Worm (Caenorhabditis elegans) whole organism, young adult: ENCODE data around the gene cope-1.

Experiments
- B0261.1 ChIP-seq: sonication (generic microtip); optimal IDR thresholded peaks from 2 replicates; lab custom pipeline; 2016; ENCODE audit warnings: mild to moderate bottlenecking, missing genetic modification characterization, moderate library complexity, missing compliant biosample characterization
- B0336.3 ChIP-seq: fragments of 200-800 bp; sonication (Bioruptor generic); IDR thresholded peaks from 2 replicates; pipeline ENCODE4 v1.3.6; 2022; ENCODE audit warnings: missing genetic modification characterization, missing compliant biosample characterization
- C06A6.2 ChIP-seq: fragments of 200-800 bp; sonication (Bioruptor generic); conservative IDR thresholded peaks from 2 replicates; pipeline ENCODE4 v1.3.6; 2022; ENCODE audit warnings: missing genetic modification characterization, missing compliant biosample characterization
- C17E4.6 ChIP-seq: fragments of 200-800 bp; sonication (Bioruptor generic); IDR thresholded peaks from 2 replicates; pipeline ENCODE4 v1.3.6; 2022; ENCODE audit warnings: missing genetic modification reagents, missing genetic modification characterization, missing compliant biosample characterization
- F39B2.1 ChIP-seq: fragments of 200-800 bp; sonication (Bioruptor generic); IDR thresholded peaks from 2 replicates; pipeline ENCODE4 v1.3.6; 2022; ENCODE audit warnings: missing genetic modification reagents, missing genetic modification characterization, missing compliant biosample characterization
- F55B11.4 ChIP-seq: sonication (generic microtip); optimal IDR thresholded peaks from 2 replicates; lab custom pipeline; 2016; ENCODE audit warnings: missing compliant biosample characterization, missing genetic modification characterization, borderline replicate concordance; ENCODE audit not compliant: insufficient read depth
- T07F8.4 ChIP-seq: sonication (generic microtip); optimal IDR thresholded peaks from 2 replicates; lab custom pipeline; 2016; ENCODE audit warnings: mild to moderate bottlenecking, missing genetic modification characterization, moderate library complexity, missing compliant biosample characterization
- Y56A3A.18 ChIP-seq: fragments of 200-800 bp; sonication (Bioruptor generic); IDR thresholded peaks from 2 replicates; pipeline ENCODE4 v1.3.6; 2022; ENCODE audit warnings: missing genetic modification reagents, missing genetic modification characterization, missing compliant biosample characterization
- Y67H2A.10 ChIP-seq: fragments of 200-800 bp; sonication (Bioruptor generic); conservative IDR thresholded peaks from 2 replicates; pipeline ENCODE4 v1.3.6; 2022; ENCODE audit warnings: missing genetic modification reagents, missing genetic modification characterization, missing compliant biosample characterization
- Y79H2A.3 ChIP-seq: fragments of 200-800 bp; sonication (Bioruptor generic); conservative IDR thresholded peaks from 2 replicates; pipeline ENCODE4 v1.3.6; 2022; ENCODE audit warnings: missing genetic modification reagents, missing genetic modification characterization, missing compliant biosample characterization
- Y95B8A.8 ChIP-seq: fragments of 200-800 bp; sonication (Bioruptor generic); IDR thresholded peaks from 2 replicates; pipeline ENCODE4 v1.3.6; 2022; ENCODE audit warnings: missing genetic modification reagents, missing genetic modification characterization, missing compliant biosample characterization
- ZK185.1 ChIP-seq: sonication (generic microtip); optimal IDR thresholded peaks from 2 replicates; lab custom pipeline; 2016; ENCODE audit warnings: mild to moderate bottlenecking, missing genetic modification characterization, missing compliant biosample characterization; ENCODE audit not compliant: poor library complexity, severe bottlenecking
- ama-1 ChIP-seq, 3 experiments: fragments of 150-350 bp in 1 of 3; sonication (generic microtip) in 2 of 3; optimal IDR thresholded peaks; 2 replicates each; lab custom pipeline; 2014 to 2018; ENCODE audit warnings: missing biosample characterization in 2 of 3, missing genetic modification characterization in 2 of 3, missing genetic modification reagents in 2 of 3
- aptf-3 ChIP-seq: fragments of 200-800 bp; sonication (Bioruptor generic); IDR thresholded peaks from 2 replicates; pipeline ENCODE4 v1.3.6; 2022; ENCODE audit warnings: missing genetic modification characterization, missing compliant biosample characterization
- atf-7 ChIP-seq: sonication (generic microtip); optimal IDR thresholded peaks from 2 replicates; lab custom pipeline; 2017; ENCODE audit warnings: mild to moderate bottlenecking, missing genetic modification characterization, missing compliant biosample characterization
- attf-3 ChIP-seq: fragments of 200-800 bp; sonication (Bioruptor generic); conservative IDR thresholded peaks from 2 replicates; pipeline ENCODE4 v1.3.6; 2022; ENCODE audit warnings: missing genetic modification reagents, missing genetic modification characterization, missing compliant biosample characterization
- bed-2 ChIP-seq: fragments of 200-800 bp; sonication (Bioruptor generic); IDR thresholded peaks from 2 replicates; pipeline ENCODE4 v1.3.6; 2022; ENCODE audit warnings: missing genetic modification reagents, missing genetic modification characterization, missing compliant biosample characterization
- cebp-1 ChIP-seq, 2 experiments: fragments of 200-800 bp in 1 of 2; sonication (Bioruptor generic) in 1 of 2; sonication (generic microtip) in 1 of 2; IDR thresholded peaks in 1 of 2; optimal IDR thresholded peaks in 1 of 2; 2 replicates each; pipeline versions ENCODE4 v1.3.6 to Lab custom; 2017 to 2022; ENCODE audit warnings: missing compliant biosample characterization in 2 of 2, missing genetic modification characterization in 2 of 2, mild to moderate bottlenecking in 1 of 2, missing genetic modification reagents in 1 of 2, moderate library complexity in 1 of 2
- ceh-100 ChIP-seq: fragments of 200-800 bp; sonication (Bioruptor generic); IDR thresholded peaks from 2 replicates; pipeline ENCODE4 v1.3.6; 2022; ENCODE audit warnings: missing genetic modification reagents, missing genetic modification characterization, missing compliant biosample characterization
- ceh-27 ChIP-seq: fragments of 200-800 bp; sonication (Bioruptor generic); optimal IDR thresholded peaks from 2 replicates; lab custom pipeline; 2018; ENCODE audit warnings: mild to moderate bottlenecking, missing genetic modification characterization, moderate library complexity, missing compliant biosample characterization
- ceh-40 ChIP-seq: fragments of 200-800 bp; sonication (Bioruptor generic); IDR thresholded peaks from 2 replicates; pipeline ENCODE4 v1.3.6; 2022; ENCODE audit warnings: missing genetic modification characterization, missing compliant biosample characterization
- ceh-79 ChIP-seq: sonication (generic microtip); optimal IDR thresholded peaks from 2 replicates; lab custom pipeline; 2017; ENCODE audit warnings: mild to moderate bottlenecking, missing genetic modification characterization, missing compliant biosample characterization
- chd-7 ChIP-seq: sonication (generic microtip); optimal IDR thresholded peaks from 2 replicates; lab custom pipeline; 2016; ENCODE audit warnings: mild to moderate bottlenecking, missing genetic modification characterization, moderate library complexity, missing compliant biosample characterization
- dpl-1 ChIP-seq: fragments of 150-350 bp; optimal IDR thresholded peaks from 2 replicates; lab custom pipeline; 2014; ENCODE audit warnings: missing biosample characterization, missing genetic modification reagents, missing genetic modification characterization
- efl-1 ChIP-seq: fragments of 150-350 bp; optimal IDR thresholded peaks from 2 replicates; lab custom pipeline; 2014; ENCODE audit warnings: missing biosample characterization, missing genetic modification reagents, missing genetic modification characterization
- ekl-4 ChIP-seq: fragments of 200-800 bp; sonication (Bioruptor generic); IDR thresholded peaks from 2 replicates; pipeline ENCODE4 v1.3.6; 2022; ENCODE audit warnings: missing genetic modification reagents, missing genetic modification characterization, missing compliant biosample characterization
- fkh-3 ChIP-seq: sonication (generic microtip); optimal IDR thresholded peaks from 2 replicates; lab custom pipeline; 2016; ENCODE audit warnings: mild to moderate bottlenecking, missing genetic modification characterization, missing compliant biosample characterization
- hmg-20 ChIP-seq: fragments of 200-800 bp; sonication (Bioruptor generic); IDR thresholded peaks from 2 replicates; pipeline ENCODE4 v1.3.6; 2022; ENCODE audit warnings: missing genetic modification reagents, missing genetic modification characterization, missing compliant biosample characterization
- lag-1 ChIP-seq: fragments of 200-800 bp; sonication (Bioruptor generic); IDR thresholded peaks from 2 replicates; pipeline ENCODE4 v1.3.6; 2022; ENCODE audit warnings: missing genetic modification reagents, missing genetic modification characterization, missing compliant biosample characterization
- mcd-1 ChIP-seq: fragments of 200-800 bp; sonication (Bioruptor generic); IDR thresholded peaks from 2 replicates; pipeline ENCODE4 v1.3.6; 2022; ENCODE audit warnings: missing genetic modification reagents, missing genetic modification characterization, missing compliant biosample characterization
- mxl-1 ChIP-seq: sonication (generic microtip); optimal IDR thresholded peaks from 2 replicates; lab custom pipeline; 2016; ENCODE audit warnings: missing genetic modification characterization, missing compliant biosample characterization
- nfya-1 ChIP-seq: sonication (generic microtip); optimal IDR thresholded peaks from 2 replicates; lab custom pipeline; 2017; ENCODE audit warnings: antibody characterized with exemption, missing compliant biosample characterization, missing genetic modification characterization, borderline replicate concordance; ENCODE audit not compliant: insufficient read depth
- nhr-179 ChIP-seq: sonication (generic microtip); optimal IDR thresholded peaks from 2 replicates; lab custom pipeline; 2016; ENCODE audit warnings: mild to moderate bottlenecking, missing genetic modification characterization, missing compliant biosample characterization
- nhr-90 ChIP-seq: sonication (generic microtip); optimal IDR thresholded peaks from 2 replicates; lab custom pipeline; 2016; ENCODE audit warnings: missing genotype, mild to moderate bottlenecking, missing genetic modification characterization, missing compliant biosample characterization
- pha-4 ChIP-seq: fragments of 150-350 bp; sonication (generic microtip); optimal IDR thresholded peaks from 2 replicates; lab custom pipeline; 2014; ENCODE audit warnings: missing biosample characterization, missing genetic modification reagents, missing genetic modification characterization
- rcor-1 ChIP-seq: fragments of 200-800 bp; sonication (Bioruptor generic); IDR thresholded peaks from 2 replicates; pipeline ENCODE4 v1.3.6; 2022; ENCODE audit warnings: missing genetic modification reagents, missing genetic modification characterization, missing compliant biosample characterization
- rec-8 ChIP-seq, 2 experiments: sonication (generic microtip); optimal IDR thresholded peaks; 2 replicates each; lab custom pipeline; 2016; ENCODE audit warnings: mild to moderate bottlenecking in 2 of 2, missing genetic modification characterization in 2 of 2, missing genetic modification reagents in 2 of 2, missing genotype in 2 of 2, missing biosample characterization in 1 of 2, missing compliant biosample characterization in 1 of 2, moderate library complexity in 1 of 2
- sea-2 ChIP-seq: fragments of 200-800 bp; sonication (Bioruptor generic); IDR thresholded peaks from 2 replicates; pipeline ENCODE4 v1.3.6; 2022; ENCODE audit warnings: missing genetic modification characterization, missing compliant biosample characterization
- snpc-1.1 ChIP-seq: sonication (generic microtip); optimal IDR thresholded peaks from 2 replicates; lab custom pipeline; 2017; ENCODE audit warnings: missing genetic modification characterization, mild to moderate bottlenecking, missing compliant biosample characterization, antibody characterized with exemption, moderate library complexity, missing genotype, missing genetic modification reagents; ENCODE audit not compliant: insufficient read depth
- somi-1 ChIP-seq: fragments of 200-800 bp; sonication (Bioruptor generic); optimal IDR thresholded peaks from 2 replicates; lab custom pipeline; 2018; ENCODE audit warnings: mild to moderate bottlenecking, missing genetic modification characterization, missing compliant biosample characterization
- sptf-2 ChIP-seq: fragments of 200-800 bp; sonication (Bioruptor generic); optimal IDR thresholded peaks from 2 replicates; lab custom pipeline; 2018; ENCODE audit warnings: mild to moderate bottlenecking, missing genetic modification characterization, missing compliant biosample characterization
- tbp1 ChIP-seq: fragments of 200-800 bp; sonication (Bioruptor generic); optimal IDR thresholded peaks from 2 replicates; lab custom pipeline; 2018; ENCODE audit warnings: mild to moderate bottlenecking, missing genetic modification characterization, missing compliant biosample characterization
- tbx-9 ChIP-seq: sonication (generic microtip); optimal IDR thresholded peaks from 2 replicates; lab custom pipeline; 2016; ENCODE audit warnings: borderline replicate concordance, missing genetic modification characterization, inconsistent platforms, missing compliant biosample characterization
- tlf-1 ChIP-seq: fragments of 200-800 bp; sonication (Bioruptor generic); optimal IDR thresholded peaks from 2 replicates; lab custom pipeline; 2018; ENCODE audit warnings: mild to moderate bottlenecking, missing genetic modification characterization, missing compliant biosample characterization
- ztf-28 ChIP-seq: fragments of 200-800 bp; sonication (Bioruptor generic); IDR thresholded peaks from 2 replicates; pipeline ENCODE4 v1.3.6; 2022; ENCODE audit warnings: missing genetic modification reagents, missing genetic modification characterization, missing compliant biosample characterization

The cope-1 gene

ce11 chrIII:13462965-13463783 is 37.1 kb downstream of the cope-1 start, which contains the start of gene ant-1.1 (continued):
- no peak for TF ChIP-seq lag-1 (GFP tag; lab: Robert Waterston, UW)
- no peak for TF ChIP-seq rec-8 (tag; optimal IDR thresholded peaks at IDR 0.05; lab: Kevin White, UChicago)
- TF ChIP-seq C17E4.6 (GFP tag; lab: Robert Waterston, UW): peak; percentile 79; the same call in 1 of the 2 replicates
- no peak for TF ChIP-seq mxl-1
- TF ChIP-seq ztf-28: peak; percentile 73; the same call in 1 of the 2 replicates
- TF ChIP-seq mcd-1 (GFP tag; lab: Robert Waterston, UW): peak; percentile 94
- no peak for TF ChIP-seq ceh-40 (GFP tag; lab: Robert Waterston, UW)
- peak; percentile 69 for TF ChIP-seq tbp1 (GFP tag; lab: Kevin White, UChicago)
- no peak for TF ChIP-seq snpc-1.1
- TF ChIP-seq nfya-1 (tag; lab: Kevin White, UChicago): no peak
- TF ChIP-seq pha-4 (tag; lab: Kevin White, UChicago): no peak
- TF ChIP-seq nhr-179 (tag; lab: Kevin White, UChicago): no peak
- peak; percentile 35 for TF ChIP-seq somi-1 (GFP tag; lab: Kevin White, UChicago)
- peak; percentile 22 for TF ChIP-seq sptf-2
- peak; percentile 94 for TF ChIP-seq tlf-1
- TF ChIP-seq ama-1 (optimal IDR thresholded peaks at IDR 0.05; lab: Kevin White, UChicago): peak; percentile 82
- no peak for TF ChIP-seq ama-1 (GFP tag; optimal IDR thresholded peaks at IDR 0.05; lab: Kevin White, UChicago)
- peak; percentile 4 for TF ChIP-seq B0261.1
- TF ChIP-seq ceh-27 (GFP tag; lab: Kevin White, UChicago): peak; percentile 89
- TF ChIP-seq dpl-1: peak; percentile 86
- peak; percentile 69 for TF ChIP-seq Y95B8A.8 (GFP tag; lab: Robert Waterston, UW)
- TF ChIP-seq cebp-1 (GFP tag; IDR thresholded peaks at IDR 0.05; lab: Robert Waterston, UW): peak; percentile 69
- TF ChIP-seq cebp-1 (tag; optimal IDR thresholded peaks at IDR 0.05; lab: Kevin White, UChicago): peak; percentile 84
- TF ChIP-seq hmg-20 (GFP tag; lab: Robert Waterston, UW): peak; percentile 68
- TF ChIP-seq C06A6.2 (GFP tag; lab: Robert Waterston, UW): peak; percentile 81
- no peak for TF ChIP-seq fkh-3 (tag; lab: Kevin White, UChicago)
- TF ChIP-seq attf-3 (GFP tag; lab: Robert Waterston, UW): peak; percentile 53; the same call in 1 of the 2 replicates
- TF ChIP-seq T07F8.4 (tag; lab: Kevin White, UChicago): no peak
- TF ChIP-seq ceh-100: peak; percentile 74
- TF ChIP-seq Y56A3A.18 (GFP tag; lab: Robert Waterston, UW): peak; percentile 70
- TF ChIP-seq sea-2 (GFP tag; lab: Robert Waterston, UW): no peak
- TF ChIP-seq nhr-90 (tag; lab: Kevin White, UChicago): no peak
- TF ChIP-seq chd-7 (tag; lab: Kevin White, UChicago): peak; percentile 66
- TF ChIP-seq atf-7: peak; percentile 81
- peak; percentile 19 for TF ChIP-seq ceh-79 (tag; lab: Kevin White, UChicago)
- TF ChIP-seq F39B2.1 (GFP tag; lab: Robert Waterston, UW): peak; percentile 73; the same call in 1 of the 2 replicates
- no peak for TF ChIP-seq tbx-9 (tag; lab: Kevin White, UChicago)
- peak; percentile 87 for TF ChIP-seq rcor-1
- TF ChIP-seq bed-2 (GFP tag; lab: Robert Waterston, UW): no peak
- TF ChIP-seq efl-1 (GFP tag; lab: Kevin White, UChicago): peak; percentile 86
- peak; percentile 72; the same call in 1 of the 2 replicates for TF ChIP-seq B0336.3 (GFP tag; lab: Robert Waterston, UW)
- peak; percentile 84 for TF ChIP-seq Y67H2A.10 (GFP tag; lab: Robert Waterston, UW)
- no peak for TF ChIP-seq Y79H2A.3 (GFP tag; lab: Robert Waterston, UW)
- TF ChIP-seq aptf-3: peak; percentile 61; the same call in 1 of the 2 replicates
- TF ChIP-seq ZK185.1 (tag; lab: Kevin White, UChicago): peak; percentile 85
- TF ChIP-seq ekl-4 (GFP tag; lab: Robert Waterston, UW): peak; percentile 92
- no peak for TF ChIP-seq F55B11.4 (tag; lab: Kevin White, UChicago)
